Worm (Caenorhabditis elegans) whole organism, L4 larva: ENCODE data around the gene Y54F10AM.8.

Experiments
- ZK546.5 ChIP-seq, 2 experiments: sonication (generic microtip); optimal IDR thresholded peaks; 2 replicates each; lab custom pipeline; 2017; ENCODE audit warnings: missing biosample characterization in 2 of 2, missing genetic modification characterization in 2 of 2
- dpl-1 ChIP-seq: fragments of 150-350 bp; optimal IDR thresholded peaks from 2 replicates; lab custom pipeline; 2014; ENCODE audit warnings: missing biosample characterization, missing genetic modification reagents, missing genetic modification characterization
- egl-27 ChIP-seq: sonication (generic microtip); optimal IDR thresholded peaks from 3 replicates; lab custom pipeline; 2017; ENCODE audit warnings: missing biosample characterization, missing genetic modification reagents, missing genetic modification characterization
- lin-39 ChIP-seq: fragments of 150-350 bp; optimal IDR thresholded peaks from 2 replicates; lab custom pipeline; 2014; ENCODE audit warnings: missing biosample characterization, missing genetic modification reagents, missing genetic modification characterization
- madf-9 ChIP-seq: fragments of 200-800 bp; sonication (Bioruptor generic); conservative IDR thresholded peaks from 2 replicates; pipeline ENCODE4 v1.3.6; 2022; ENCODE audit warnings: missing genetic modification reagents, missing genetic modification characterization, missing compliant biosample characterization
- nhr-237 ChIP-seq: sonication (generic microtip); optimal IDR thresholded peaks from 2 replicates; lab custom pipeline; 2017; ENCODE audit warnings: missing biosample characterization, missing genetic modification characterization
- nhr-48 ChIP-seq: sonication (generic microtip); optimal IDR thresholded peaks from 2 replicates; lab custom pipeline; 2016; ENCODE audit warnings: mild to moderate bottlenecking, missing genetic modification characterization, missing compliant biosample characterization
- pha-4 ChIP-seq, 2 experiments: fragments of 150-350 bp in 1 of 2; fragments of 200-800 bp in 1 of 2; sonication (Bioruptor generic) in 1 of 2; IDR thresholded peaks in 1 of 2; optimal IDR thresholded peaks in 1 of 2; 2 replicates each; pipeline versions ENCODE4 v1.3.6 to Lab custom; 2014 to 2022; ENCODE audit warnings: missing genetic modification characterization in 2 of 2, missing genetic modification reagents in 2 of 2, missing biosample characterization in 1 of 2, missing compliant biosample characterization in 1 of 2
- skn-1 ChIP-seq: fragments of 150-350 bp; optimal IDR thresholded peaks from 2 replicates; lab custom pipeline; 2014; ENCODE audit warnings: missing biosample characterization, missing genetic modification characterization
- zag-1 ChIP-seq: fragments of 150-350 bp; optimal IDR thresholded peaks from 2 replicates; lab custom pipeline; 2014; ENCODE audit warnings: missing biosample characterization, missing genetic modification characterization

DNA sequence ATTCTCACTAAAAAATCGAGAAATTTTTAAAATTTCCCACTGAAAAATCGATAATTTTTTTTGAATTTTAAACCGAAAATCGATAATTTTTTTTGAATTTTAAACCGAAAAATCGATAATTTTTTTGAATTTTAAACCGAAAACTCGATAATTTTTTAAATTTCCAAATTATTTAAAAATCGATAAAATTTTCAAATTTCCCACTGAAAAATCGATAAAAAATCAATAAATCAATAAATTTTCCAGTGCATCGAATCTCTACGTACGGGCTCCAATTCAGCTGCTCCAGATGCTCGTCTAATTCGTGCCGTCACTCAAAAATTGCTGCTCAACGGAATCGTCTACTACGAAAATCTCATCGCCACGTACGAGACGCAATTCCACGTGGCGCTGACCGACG, 29.2 kb downstream of the Y54F10AM.8 start:
- TF ChIP-seq ZK546.5 (tag; optimal IDR thresholded peaks at IDR 0.05; lab: Kevin White, UChicago) (no peak), nhr-237 (no peak), zag-1 (tag; lab: Kevin White, UChicago) (no peak), skn-1 (tag; lab: Kevin White, UChicago) (no peak), nhr-48 (tag; lab: Kevin White, UChicago) (no peak), lin-39 (tag; lab: Kevin White, UChicago) (no peak), pha-4 (GFP tag; IDR thresholded peaks at IDR 0.05; lab: Robert Waterston, UW) (no peak), pha-4 (tag; optimal IDR thresholded peaks at IDR 0.05; lab: Kevin White, UChicago) (no peak), egl-27 (tag; lab: Kevin White, UChicago) (no peak), dpl-1 (no peak), madf-9 (GFP tag; lab: Robert Waterston, UW) (no peak)
